Worm (Caenorhabditis elegans) whole organism, young adult: ENCODE measurements around the gene F13E9.13.

Experiments used
- B0261.1 ChIP-seq: sonication (generic microtip); optimal IDR thresholded peaks from 2 replicates; lab custom pipeline; 2016; ENCODE audit warnings: mild to moderate bottlenecking, missing genetic modification characterization, moderate library complexity, missing compliant biosample characterization
- F22D6.2 ChIP-seq: sonication (generic microtip); optimal IDR thresholded peaks from 2 replicates; lab custom pipeline; 2016; ENCODE audit warnings: mild to moderate bottlenecking, missing genetic modification characterization, missing compliant biosample characterization
- F23B12.7 ChIP-seq: sonication (generic microtip); optimal IDR thresholded peaks from 2 replicates; lab custom pipeline; 2017; ENCODE audit warnings: missing genetic modification characterization, mild to moderate bottlenecking, missing compliant biosample characterization, antibody characterized with exemption, moderate library complexity; ENCODE audit not compliant: insufficient read depth
- F33H1.4 ChIP-seq: fragments of 200-800 bp; sonication (Bioruptor generic); IDR thresholded peaks from 2 replicates; pipeline ENCODE4 v1.3.6; 2022; ENCODE audit warnings: missing genetic modification reagents, missing genetic modification characterization, missing compliant biosample characterization
- Y95B8A.8 ChIP-seq: fragments of 200-800 bp; sonication (Bioruptor generic); IDR thresholded peaks from 2 replicates; pipeline ENCODE4 v1.3.6; 2022; ENCODE audit warnings: missing genetic modification reagents, missing genetic modification characterization, missing compliant biosample characterization
- ZK185.1 ChIP-seq: sonication (generic microtip); optimal IDR thresholded peaks from 2 replicates; lab custom pipeline; 2016; ENCODE audit warnings: mild to moderate bottlenecking, missing genetic modification characterization, missing compliant biosample characterization; ENCODE audit not compliant: poor library complexity, severe bottlenecking
- bed-2 ChIP-seq: fragments of 200-800 bp; sonication (Bioruptor generic); IDR thresholded peaks from 2 replicates; pipeline ENCODE4 v1.3.6; 2022; ENCODE audit warnings: missing genetic modification reagents, missing genetic modification characterization, missing compliant biosample characterization
- cebp-1 ChIP-seq, 2 experiments: fragments of 200-800 bp in 1 of 2; sonication (Bioruptor generic) in 1 of 2; sonication (generic microtip) in 1 of 2; IDR thresholded peaks in 1 of 2; optimal IDR thresholded peaks in 1 of 2; 2 replicates each; pipeline versions ENCODE4 v1.3.6 to Lab custom; 2017 to 2022; ENCODE audit warnings: missing compliant biosample characterization in 2 of 2, missing genetic modification characterization in 2 of 2, mild to moderate bottlenecking in 1 of 2, missing genetic modification reagents in 1 of 2, moderate library complexity in 1 of 2
- cebp-2 ChIP-seq: fragments of 200-800 bp; sonication (Bioruptor generic); IDR thresholded peaks from 2 replicates; pipeline ENCODE4 v1.3.6; 2022; ENCODE audit warnings: missing genetic modification characterization, missing compliant biosample characterization
- dox-1 ChIP-seq: fragments of 200-800 bp; sonication (Bioruptor generic); IDR thresholded peaks from 2 replicates; pipeline ENCODE4 v1.3.6; 2022; ENCODE audit warnings: missing genetic modification reagents, missing genetic modification characterization, missing compliant biosample characterization
- dpff-1 ChIP-seq: sonication (generic microtip); optimal IDR thresholded peaks from 2 replicates; lab custom pipeline; 2017; ENCODE audit warnings: mild to moderate bottlenecking, missing genetic modification characterization, missing compliant biosample characterization
- egl-44 ChIP-seq: fragments of 200-800 bp; sonication (Bioruptor generic); IDR thresholded peaks from 2 replicates; pipeline ENCODE4 v1.3.6; 2022; ENCODE audit warnings: missing genetic modification reagents, missing genetic modification characterization, missing compliant biosample characterization
- him-1 ChIP-seq: sonication (generic microtip); optimal IDR thresholded peaks from 2 replicates; lab custom pipeline; 2016; ENCODE audit warnings: missing genotype, missing genetic modification reagents, missing genetic modification characterization, missing compliant biosample characterization
- lin-40 ChIP-seq: sonication (generic microtip); optimal IDR thresholded peaks from 2 replicates; lab custom pipeline; 2016; ENCODE audit warnings: missing genetic modification characterization, mild to moderate bottlenecking, missing compliant biosample characterization, missing genotype, missing genetic modification reagents
- lir-1 ChIP-seq: fragments of 200-800 bp; sonication (Bioruptor generic); conservative IDR thresholded peaks from 2 replicates; pipeline ENCODE4 v1.3.6; 2022; ENCODE audit warnings: missing genetic modification reagents, missing genetic modification characterization, missing compliant biosample characterization
- madf-3 ChIP-seq: fragments of 200-800 bp; sonication (Bioruptor generic); IDR thresholded peaks from 2 replicates; pipeline ENCODE4 v1.3.6; 2022; ENCODE audit warnings: missing genetic modification reagents, missing genetic modification characterization, missing compliant biosample characterization
- madf-6 ChIP-seq: fragments of 200-800 bp; sonication (Bioruptor generic); IDR thresholded peaks from 2 replicates; pipeline ENCODE4 v1.3.6; 2022; ENCODE audit warnings: missing genetic modification reagents, missing genetic modification characterization, missing compliant biosample characterization
- madf-8 ChIP-seq: fragments of 200-800 bp; sonication (Bioruptor generic); conservative IDR thresholded peaks from 2 replicates; pipeline ENCODE4 v1.3.6; 2022; ENCODE audit warnings: missing genetic modification reagents, missing genetic modification characterization, missing compliant biosample characterization
- mcd-1 ChIP-seq: fragments of 200-800 bp; sonication (Bioruptor generic); IDR thresholded peaks from 2 replicates; pipeline ENCODE4 v1.3.6; 2022; ENCODE audit warnings: missing genetic modification reagents, missing genetic modification characterization, missing compliant biosample characterization
- nfya-2 ChIP-seq: fragments of 200-800 bp; sonication (Bioruptor generic); IDR thresholded peaks from 2 replicates; pipeline ENCODE4 v1.3.6; 2022; ENCODE audit warnings: missing genetic modification reagents, missing genetic modification characterization, missing compliant biosample characterization
- nfyb-1 ChIP-seq: fragments of 200-800 bp; sonication (Bioruptor generic); IDR thresholded peaks from 2 replicates; pipeline ENCODE4 v1.3.6; 2022; ENCODE audit warnings: missing genetic modification reagents, missing genetic modification characterization, missing compliant biosample characterization
- nhr-80 ChIP-seq: sonication (generic microtip); optimal IDR thresholded peaks from 2 replicates; lab custom pipeline; 2016; ENCODE audit warnings: missing genetic modification characterization, missing compliant biosample characterization
- pha-4 ChIP-seq: fragments of 150-350 bp; sonication (generic microtip); optimal IDR thresholded peaks from 2 replicates; lab custom pipeline; 2014; ENCODE audit warnings: missing biosample characterization, missing genetic modification reagents, missing genetic modification characterization
- rec-8 ChIP-seq, 2 experiments: sonication (generic microtip); optimal IDR thresholded peaks; 2 replicates each; lab custom pipeline; 2016; ENCODE audit warnings: mild to moderate bottlenecking in 2 of 2, missing genetic modification characterization in 2 of 2, missing genetic modification reagents in 2 of 2, missing genotype in 2 of 2, missing biosample characterization in 1 of 2, missing compliant biosample characterization in 1 of 2, moderate library complexity in 1 of 2
- repo-1 ChIP-seq: sonication (generic microtip); optimal IDR thresholded peaks from 2 replicates; lab custom pipeline; 2017; ENCODE audit warnings: mild to moderate bottlenecking, missing genetic modification characterization, missing compliant biosample characterization
- rpc-1 ChIP-seq, 2 experiments: fragments of 150-350 bp in 1 of 2; sonication (generic microtip) in 1 of 2; optimal IDR thresholded peaks; 2 replicates each; lab custom pipeline; 2014 to 2018; ENCODE audit warnings: missing biosample characterization in 1 of 2, missing genetic modification characterization in 1 of 2, missing genetic modification reagents in 1 of 2, missing genotype in 1 of 2
- snpc-1.3 ChIP-seq: sonication (generic microtip); optimal IDR thresholded peaks from 2 replicates; lab custom pipeline; 2017; ENCODE audit warnings: missing genetic modification characterization, mild to moderate bottlenecking, missing compliant biosample characterization, antibody characterized with exemption, moderate library complexity, missing genotype, missing genetic modification reagents; ENCODE audit not compliant: insufficient read depth
- snpc-4 ChIP-seq, 5 experiments: fragments of 150-350 bp in 1 of 5; sonication (generic microtip) in 4 of 5; optimal IDR thresholded peaks; 2 replicates each; lab custom pipeline; 2014 to 2018; ENCODE audit warnings: missing genetic modification characterization in 5 of 5, missing biosample characterization in 3 of 5, antibody characterized with exemption in 2 of 5, mild to moderate bottlenecking in 2 of 5, missing compliant biosample characterization in 2 of 5, missing genotype in 2 of 5, moderate library complexity in 2 of 5, missing genetic modification reagents in 1 of 5
- unc-130 ChIP-seq: sonication (generic microtip); optimal IDR thresholded peaks from 2 replicates; lab custom pipeline; 2016; ENCODE audit warnings: missing genetic modification reagents, missing genetic modification characterization, missing compliant biosample characterization
- unc-62 ChIP-seq: fragments of 150-350 bp; optimal IDR thresholded peaks from 2 replicates; lab custom pipeline; 2014; ENCODE audit warnings: missing biosample characterization, missing genetic modification reagents, missing genetic modification characterization
- ztf-18 ChIP-seq: sonication (generic microtip); optimal IDR thresholded peaks from 2 replicates; lab custom pipeline; 2016; ENCODE audit warnings: missing genotype, mild to moderate bottlenecking, missing genetic modification characterization, missing compliant biosample characterization
- ztf-25 ChIP-seq: fragments of 200-800 bp; sonication (Bioruptor generic); IDR thresholded peaks from 2 replicates; pipeline ENCODE4 v1.3.6; 2022; ENCODE audit warnings: missing genetic modification reagents, missing genetic modification characterization, missing compliant biosample characterization
- ztf-28 ChIP-seq: fragments of 200-800 bp; sonication (Bioruptor generic); IDR thresholded peaks from 2 replicates; pipeline ENCODE4 v1.3.6; 2022; ENCODE audit warnings: missing genetic modification reagents, missing genetic modification characterization, missing compliant biosample characterization

The F13E9.13 gene

DNA sequence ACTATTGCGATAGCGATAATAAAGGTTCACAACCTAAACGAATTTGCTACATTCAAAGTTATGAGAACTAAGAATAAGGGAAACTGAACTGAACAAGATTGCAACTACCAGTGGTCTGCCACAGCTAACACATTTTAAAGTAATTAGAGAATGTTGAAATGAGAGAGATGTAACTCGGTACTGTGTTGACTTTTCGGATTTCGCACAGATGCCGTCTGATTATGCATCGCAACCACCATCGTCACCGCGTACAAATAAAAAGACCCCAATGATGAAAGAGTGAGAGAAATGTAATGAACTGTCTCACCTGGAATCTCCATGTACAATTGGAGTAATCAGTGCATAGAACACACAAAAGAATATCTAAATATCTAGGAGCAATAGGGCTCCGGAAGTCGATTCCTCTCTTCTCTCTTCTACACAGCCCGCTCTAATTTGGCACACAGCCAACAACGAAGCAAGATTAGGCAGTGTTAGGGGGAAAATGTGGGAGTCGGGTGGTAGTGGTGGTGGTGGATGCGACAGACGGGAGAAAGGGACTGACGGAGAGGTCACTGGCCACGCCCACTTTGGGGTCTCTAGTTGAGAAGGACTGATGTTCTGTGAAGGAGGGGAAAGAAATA lies 12.6 kb upstream of the F13E9.13 start, which contains the start of gene F13E9.11:
Gene F13E9.11 (minus strand): TSS at position 507 of the 623 bp plus-strand sequence.
- no peak for TF ChIP-seq repo-1 (tag; lab: Kevin White, UChicago)
- no peak for TF ChIP-seq mcd-1
- no peak for TF ChIP-seq madf-3
- TF ChIP-seq dox-1 (GFP tag; lab: Robert Waterston, UW) = no peak
- TF ChIP-seq nhr-80 = no peak
- TF ChIP-seq unc-62 (GFP tag; lab: Kevin White, UChicago) = no peak
- no peak for TF ChIP-seq rpc-1 (optimal IDR thresholded peaks at IDR 0.05; lab: Kevin White, UChicago)
- no peak for TF ChIP-seq rpc-1 (tag; optimal IDR thresholded peaks at IDR 0.05; lab: Kevin White, UChicago)
- TF ChIP-seq cebp-1 (GFP tag; IDR thresholded peaks at IDR 0.05; lab: Robert Waterston, UW) = no peak
- no peak for TF ChIP-seq cebp-1 (tag; optimal IDR thresholded peaks at IDR 0.05; lab: Kevin White, UChicago)
- TF ChIP-seq lir-1 (GFP tag; lab: Robert Waterston, UW) = no peak
- no peak for TF ChIP-seq cebp-2

DNA sequence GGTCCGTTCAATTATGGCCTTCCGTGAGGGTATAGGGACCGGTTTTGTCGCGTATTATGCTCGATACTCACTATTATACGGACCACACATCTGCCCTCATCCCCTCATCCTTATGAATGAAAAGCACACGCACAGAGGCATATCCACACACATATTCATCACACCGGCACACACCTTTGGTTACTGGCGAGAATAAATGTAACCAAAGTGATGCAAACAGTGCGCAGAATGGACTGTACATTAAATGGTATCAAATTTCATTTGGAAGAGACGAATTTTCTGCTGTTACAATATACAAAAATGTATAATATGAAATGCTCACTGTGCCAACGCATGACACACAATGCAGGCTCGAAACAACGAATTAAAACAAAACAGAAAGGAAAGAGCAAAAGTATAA lies 11.7 kb upstream of the F13E9.13 start:
- TF ChIP-seq madf-6 (GFP tag; lab: Robert Waterston, UW) = no peak
- TF ChIP-seq snpc-1.3 = no peak
- no peak for TF ChIP-seq him-1 (tag; lab: Kevin White, UChicago)
- TF ChIP-seq ZK185.1 = no peak
- no peak for TF ChIP-seq snpc-4 (GFP tag; optimal IDR thresholded peaks at IDR 0.05; lab: Kevin White, UChicago)
- no peak for TF ChIP-seq snpc-4 (tag; optimal IDR thresholded peaks at IDR 0.05; lab: Kevin White, UChicago)
- no peak for TF ChIP-seq ztf-18 (tag; lab: Kevin White, UChicago)
- TF ChIP-seq lin-40 (tag; lab: Kevin White, UChicago) = no peak
- no peak for TF ChIP-seq F23B12.7 (tag; lab: Kevin White, UChicago)
- TF ChIP-seq madf-8 = no peak
- no peak for TF ChIP-seq Y95B8A.8 (GFP tag; lab: Robert Waterston, UW)

DNA sequence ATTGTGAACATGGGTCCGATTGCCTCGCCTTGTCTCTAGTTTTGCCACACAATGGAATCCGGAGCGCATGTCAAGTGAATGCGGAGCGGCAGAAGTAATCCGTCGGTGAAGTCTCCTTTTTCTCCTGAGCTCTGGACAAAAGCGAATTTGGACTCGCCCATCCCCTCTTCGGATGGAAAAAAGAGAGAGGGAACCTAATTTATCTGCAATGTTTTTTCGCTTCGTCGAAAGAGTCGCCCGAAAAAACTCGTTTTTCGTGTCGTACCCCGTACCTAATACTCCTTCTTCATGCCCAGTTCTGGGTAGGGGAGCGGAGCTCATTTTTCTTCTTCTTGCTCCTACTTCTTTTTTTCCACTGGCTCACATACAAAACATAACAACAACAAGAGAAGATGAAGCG lies 11.2 kb upstream of the F13E9.13 start:
- TF ChIP-seq unc-130 (no peak), rec-8 (tag; optimal IDR thresholded peaks at IDR 0.05; lab: Kevin White, UChicago) (no peak), F33H1.4 (no peak), F22D6.2 (tag; lab: Kevin White, UChicago) (no peak), dpff-1 (tag; lab: Kevin White, UChicago) (no peak), nfya-2 (GFP tag; lab: Robert Waterston, UW) (no peak), bed-2 (GFP tag; lab: Robert Waterston, UW) (no peak), nfyb-1 (GFP tag; lab: Robert Waterston, UW) (no peak), ztf-28 (GFP tag; lab: Robert Waterston, UW) (no peak), madf-8 (no peak), ztf-25 (GFP tag; lab: Robert Waterston, UW) (no peak), B0261.1 (tag; lab: Kevin White, UChicago) (no peak), egl-44 (GFP tag; lab: Robert Waterston, UW) (no peak), pha-4 (tag; lab: Kevin White, UChicago) (no peak)
- TF ChIP-seq, all 124 proteins: peak for 0
